Worm (Caenorhabditis elegans) whole organism, L1 larva: ENCODE results near the gene F07H5.13.
A peak's percentile ranks its signal among the peaks of the same experiment; 100 is the strongest.

ENCODE experiments used
- C04F5.9 ChIP-seq: sonication (generic microtip); optimal IDR thresholded peaks from 2 replicates; lab custom pipeline; 2016; ENCODE audit warnings: missing genetic modification characterization, missing compliant biosample characterization
- C34B4.2 ChIP-seq: sonication (generic microtip); optimal IDR thresholded peaks from 2 replicates; lab custom pipeline; 2017; ENCODE audit warnings: mild to moderate bottlenecking, missing genetic modification characterization, missing compliant biosample characterization
- Y116A8C.19 ChIP-seq: sonication (generic microtip); optimal IDR thresholded peaks from 2 replicates; lab custom pipeline; 2016; ENCODE audit warnings: missing compliant biosample characterization, missing genetic modification characterization, borderline replicate concordance
- aha-1 ChIP-seq: fragments of 150-350 bp; optimal IDR thresholded peaks from 2 replicates; lab custom pipeline; 2014; ENCODE audit warnings: missing biosample characterization, missing genetic modification characterization
- aly-2 ChIP-seq: fragments of 150-350 bp; optimal IDR thresholded peaks from 2 replicates; lab custom pipeline; 2014; ENCODE audit warnings: missing biosample characterization, missing genetic modification characterization
- ama-1 ChIP-seq: fragments of 150-350 bp; optimal IDR thresholded peaks from 2 replicates; lab custom pipeline; 2014
- ceh-63 ChIP-seq: fragments of 200-800 bp; sonication (Bioruptor generic); optimal IDR thresholded peaks from 2 replicates; lab custom pipeline; 2018; ENCODE audit warnings: mild to moderate bottlenecking, missing genetic modification characterization, missing compliant biosample characterization
- ceh-8 ChIP-seq: fragments of 200-800 bp; sonication (Bioruptor generic); optimal IDR thresholded peaks from 2 replicates; lab custom pipeline; 2018; ENCODE audit warnings: mild to moderate bottlenecking, missing genetic modification characterization, moderate library complexity, missing compliant biosample characterization
- ceh-82 ChIP-seq, 3 experiments: fragments of 150-350 bp in 1 of 3; sonication (generic microtip) in 2 of 3; optimal IDR thresholded peaks; 2 replicates each; lab custom pipeline; 2014 to 2017; ENCODE audit warnings: missing biosample characterization in 3 of 3, missing genetic modification characterization in 3 of 3
- ceh-88 ChIP-seq: fragments of 200-800 bp; sonication (Bioruptor generic); IDR thresholded peaks from 2 replicates; pipeline ENCODE4 v1.3.6; 2022; ENCODE audit warnings: missing genetic modification characterization, missing compliant biosample characterization
- dpl-1 ChIP-seq, 3 experiments: fragments of 150-350 bp in 2 of 3; sonication (generic microtip) in 1 of 3; optimal IDR thresholded peaks; 2 replicates each; lab custom pipeline; 2014 to 2017; ENCODE audit warnings: missing biosample characterization in 3 of 3, missing genetic modification characterization in 3 of 3, missing genetic modification reagents in 3 of 3
- dsc-1 ChIP-seq: sonication (generic microtip); optimal IDR thresholded peaks from 2 replicates; lab custom pipeline; 2016; ENCODE audit warnings: mild to moderate bottlenecking, missing genetic modification characterization, missing compliant biosample characterization
- efl-1 ChIP-seq, 4 experiments: fragments of 150-350 bp; optimal IDR thresholded peaks in 3 of 4; peaks in 1 of 4; 1 replicate in 1 of 4; 2 replicates in 3 of 4; lab custom pipeline; 2014; ENCODE audit warnings: missing biosample characterization in 2 of 4, missing genetic modification characterization in 2 of 4, missing genetic modification reagents in 2 of 4
- efl-3 ChIP-seq: fragments of 200-800 bp; sonication (Bioruptor generic); optimal IDR thresholded peaks from 2 replicates; lab custom pipeline; 2018; ENCODE audit warnings: mild to moderate bottlenecking, missing genetic modification characterization, missing compliant biosample characterization
- egl-27 ChIP-seq, 2 experiments: fragments of 150-350 bp in 1 of 2; sonication (generic microtip); optimal IDR thresholded peaks; 3 replicates each; lab custom pipeline; 2017 to 2018; ENCODE audit warnings: missing biosample characterization in 2 of 2, missing genetic modification characterization in 2 of 2, missing genetic modification reagents in 2 of 2
- elt-3 ChIP-seq, 6 experiments: fragments of 150-350 bp in 1 of 6; sonication (generic microtip); optimal IDR thresholded peaks; 2 replicates each; lab custom pipeline; 2017 to 2018; ENCODE audit warnings: missing biosample characterization in 6 of 6, missing genetic modification characterization in 6 of 6, inconsistent platforms in 1 of 6
- fkh-10 ChIP-seq: sonication (generic microtip); optimal IDR thresholded peaks from 2 replicates; lab custom pipeline; 2017; ENCODE audit warnings: missing biosample characterization, missing genetic modification reagents, missing genetic modification characterization
- fkh-8 ChIP-seq: sonication (generic microtip); optimal IDR thresholded peaks from 2 replicates; lab custom pipeline; 2016; ENCODE audit warnings: mild to moderate bottlenecking, missing genetic modification characterization, missing compliant biosample characterization
- grh-1 ChIP-seq: fragments of 200-800 bp; sonication (Bioruptor generic); IDR thresholded peaks from 2 replicates; pipeline ENCODE4 v1.3.6; 2022; ENCODE audit warnings: missing genetic modification reagents, missing genetic modification characterization, missing compliant biosample characterization
- hlh-4 ChIP-seq: sonication (generic microtip); optimal IDR thresholded peaks from 2 replicates; lab custom pipeline; 2016; ENCODE audit warnings: mild to moderate bottlenecking, missing genetic modification characterization, missing compliant biosample characterization
- hpl-2 ChIP-seq: fragments of 150-350 bp; optimal IDR thresholded peaks from 2 replicates; lab custom pipeline; 2014; ENCODE audit warnings: missing biosample characterization, missing genetic modification reagents, missing genetic modification characterization
- irx-1 ChIP-seq: sonication (generic microtip); optimal IDR thresholded peaks from 2 replicates; lab custom pipeline; 2016; ENCODE audit warnings: missing genetic modification characterization, missing compliant biosample characterization
- jun-1 ChIP-seq: fragments of 150-350 bp; optimal IDR thresholded peaks from 2 replicates; lab custom pipeline; 2014; ENCODE audit warnings: missing biosample characterization, missing genetic modification reagents, missing genetic modification characterization
- lin-14 ChIP-seq: fragments of 200-800 bp; sonication (Bioruptor generic); optimal IDR thresholded peaks from 2 replicates; lab custom pipeline; 2018; ENCODE audit warnings: mild to moderate bottlenecking, missing genetic modification characterization, moderate library complexity, missing compliant biosample characterization
- lin-15B ChIP-seq: fragments of 150-350 bp; sonication (generic microtip); optimal IDR thresholded peaks from 3 replicates; lab custom pipeline; 2014; ENCODE audit warnings: missing biosample characterization, missing genetic modification characterization
- lin-39 ChIP-seq: fragments of 150-350 bp; optimal IDR thresholded peaks from 2 replicates; lab custom pipeline; 2014; ENCODE audit warnings: missing biosample characterization, missing genetic modification reagents, missing genetic modification characterization
- lsy-2 ChIP-seq, 2 experiments: fragments of 150-350 bp; optimal IDR thresholded peaks; 2 replicates each; lab custom pipeline; 2014; ENCODE audit warnings: missing biosample characterization in 2 of 2, missing genetic modification characterization in 2 of 2
- nhr-19 ChIP-seq: fragments of 200-800 bp; sonication (Bioruptor generic); conservative IDR thresholded peaks from 2 replicates; pipeline ENCODE4 v1.3.6; 2022; ENCODE audit warnings: missing genetic modification characterization, missing compliant biosample characterization
- nhr-237 ChIP-seq: fragments of 150-350 bp; optimal IDR thresholded peaks from 2 replicates; lab custom pipeline; 2014; ENCODE audit warnings: missing biosample characterization, missing genetic modification characterization
- nhr-76 ChIP-seq: sonication (generic microtip); optimal IDR thresholded peaks from 2 replicates; lab custom pipeline; 2017; ENCODE audit warnings: missing biosample characterization, missing genetic modification characterization
- nhr-77 ChIP-seq: fragments of 150-350 bp; optimal IDR thresholded peaks from 2 replicates; lab custom pipeline; 2014; ENCODE audit warnings: missing biosample characterization, missing genetic modification characterization
- nhr-84 ChIP-seq: sonication (generic microtip); optimal IDR thresholded peaks from 2 replicates; lab custom pipeline; 2017; ENCODE audit warnings: missing biosample characterization, missing genetic modification characterization
- nhr-90 ChIP-seq: sonication (generic microtip); optimal IDR thresholded peaks from 2 replicates; lab custom pipeline; 2016; ENCODE audit warnings: mild to moderate bottlenecking, missing genetic modification characterization, missing compliant biosample characterization; ENCODE audit not compliant: poor library complexity
- pag-3 ChIP-seq: sonication (generic microtip); optimal IDR thresholded peaks from 2 replicates; lab custom pipeline; 2017; ENCODE audit warnings: missing genetic modification characterization, mild to moderate bottlenecking, missing compliant biosample characterization, antibody characterized with exemption, borderline replicate concordance; ENCODE audit not compliant: insufficient read depth
- pax-3 ChIP-seq: fragments of 200-800 bp; sonication (Bioruptor generic); optimal IDR thresholded peaks from 2 replicates; lab custom pipeline; 2018; ENCODE audit warnings: mild to moderate bottlenecking, missing genetic modification characterization, moderate library complexity, missing compliant biosample characterization
- rnt-1 ChIP-seq: sonication (generic microtip); optimal IDR thresholded peaks from 2 replicates; lab custom pipeline; 2016; ENCODE audit warnings: mild to moderate bottlenecking, missing genetic modification characterization, moderate library complexity, missing compliant biosample characterization
- skn-1 ChIP-seq: fragments of 150-350 bp; optimal IDR thresholded peaks from 2 replicates; lab custom pipeline; 2014; ENCODE audit warnings: missing biosample characterization, missing genetic modification characterization
- snpc-4 ChIP-seq: fragments of 150-350 bp; optimal IDR thresholded peaks from 2 replicates; lab custom pipeline; 2014; ENCODE audit warnings: missing biosample characterization, missing genetic modification characterization
- sox-4 ChIP-seq: sonication (generic microtip); optimal IDR thresholded peaks from 2 replicates; lab custom pipeline; 2016; ENCODE audit warnings: missing genetic modification characterization, missing compliant biosample characterization
- sptf-1 ChIP-seq: fragments of 150-350 bp; optimal IDR thresholded peaks from 2 replicates; lab custom pipeline; 2014; ENCODE audit warnings: missing biosample characterization, missing genetic modification characterization
- sup-37 ChIP-seq: fragments of 200-800 bp; sonication (Bioruptor generic); optimal IDR thresholded peaks from 2 replicates; lab custom pipeline; 2018; ENCODE audit warnings: mild to moderate bottlenecking, missing genetic modification characterization, missing compliant biosample characterization
- tbx-2 ChIP-seq: sonication (generic microtip); optimal IDR thresholded peaks from 2 replicates; lab custom pipeline; 2016; ENCODE audit warnings: missing genetic modification characterization, missing compliant biosample characterization
- tlp-1 ChIP-seq: fragments of 150-350 bp; optimal IDR thresholded peaks from 2 replicates; lab custom pipeline; 2014; ENCODE audit warnings: missing biosample characterization, missing genetic modification characterization
- unc-130 ChIP-seq: fragments of 150-350 bp; optimal IDR thresholded peaks from 2 replicates; lab custom pipeline; 2017; ENCODE audit warnings: missing biosample characterization, missing genetic modification characterization, inconsistent platforms
- unc-30 ChIP-seq: sonication (generic microtip); optimal IDR thresholded peaks from 2 replicates; lab custom pipeline; 2017; ENCODE audit warnings: missing biosample characterization, missing genetic modification characterization
- unc-62 ChIP-seq: fragments of 150-350 bp; optimal IDR thresholded peaks from 2 replicates; lab custom pipeline; 2014; ENCODE audit warnings: missing biosample characterization, missing genetic modification reagents, missing genetic modification characterization
- unc-86 ChIP-seq: sonication (generic microtip); optimal IDR thresholded peaks from 2 replicates; lab custom pipeline; 2016; ENCODE audit warnings: missing genetic modification characterization, missing compliant biosample characterization
- unc-98 ChIP-seq: fragments of 200-800 bp; sonication (Bioruptor generic); IDR thresholded peaks from 2 replicates; pipeline ENCODE4 v1.3.6; 2022; ENCODE audit warnings: missing genetic modification characterization, missing compliant biosample characterization
- vab-15 ChIP-seq: sonication (generic microtip); optimal IDR thresholded peaks from 2 replicates; lab custom pipeline; 2017; ENCODE audit warnings: missing genotype, mild to moderate bottlenecking, missing genetic modification characterization, missing compliant biosample characterization
- zag-1 ChIP-seq: fragments of 150-350 bp; optimal IDR thresholded peaks from 2 replicates; lab custom pipeline; 2014; ENCODE audit warnings: missing biosample characterization, missing genetic modification characterization
- ztf-11 ChIP-seq, 2 experiments: sonication (generic microtip); optimal IDR thresholded peaks; 2 replicates each; lab custom pipeline; 2016 to 2017; ENCODE audit warnings: missing genetic modification characterization in 2 of 2, missing biosample characterization in 1 of 2, missing compliant biosample characterization in 1 of 2

Gene F07H5.13

DNA sequence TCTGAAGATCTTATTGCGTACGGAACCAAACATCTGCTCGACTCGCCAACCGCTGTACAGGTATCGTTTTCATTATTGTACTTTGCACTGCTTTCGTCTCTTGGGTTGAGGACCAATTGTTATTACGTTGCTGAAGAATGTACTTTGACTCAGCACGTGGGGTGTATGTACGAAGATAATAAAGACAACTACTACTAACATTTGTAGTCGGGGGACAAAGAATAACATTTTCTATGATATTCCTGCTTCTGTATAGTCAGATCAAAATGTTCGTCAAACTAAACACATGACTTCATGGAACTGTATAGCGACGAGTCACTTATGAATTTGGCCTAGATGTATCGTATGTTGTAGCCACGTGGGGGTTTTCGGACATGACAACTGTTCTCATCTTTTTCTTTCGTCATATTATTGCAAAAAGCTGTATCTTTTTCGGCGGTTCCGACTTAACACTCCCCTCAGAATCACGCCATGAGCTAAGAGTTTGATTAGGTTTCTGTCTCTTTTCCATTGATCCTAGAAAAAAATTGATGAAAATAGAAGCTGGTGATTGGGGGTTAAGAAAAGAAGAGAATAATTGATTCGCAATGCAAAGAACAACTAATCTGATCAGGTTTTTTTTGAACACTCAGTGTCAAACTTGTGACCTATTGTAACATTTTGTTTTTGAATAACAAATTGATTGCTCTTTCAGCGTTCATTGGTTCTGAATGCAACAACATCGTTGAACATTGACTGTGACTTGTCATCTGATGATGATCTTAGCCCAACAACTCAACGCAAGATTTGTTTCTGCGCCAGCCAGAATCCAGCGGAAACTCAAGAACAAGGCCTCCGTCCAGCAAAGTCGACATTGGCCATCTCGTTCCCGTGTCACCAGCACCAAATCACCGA, 45.6 kb upstream of the F07H5.13 start (continued):
- TF ChIP-seq lin-39 (tag; lab: Kevin White, UChicago) (no peak), unc-62 (no peak), C04F5.9 (tag; lab: Kevin White, UChicago) (no peak), nhr-90 (tag; lab: Kevin White, UChicago) (peak; percentile 35), jun-1 (no peak), lin-14 (GFP tag; lab: Kevin White, UChicago) (peak; percentile 36), dpl-1 (GFP tag; optimal IDR thresholded peaks at IDR 0.05; lab: Kevin White, UChicago) (no peak), grh-1 (GFP tag; lab: Robert Waterston, UW) (0 out of 2 replicates have a peak, but pooled peaks have one; percentile 24), irx-1 (tag; lab: Kevin White, UChicago) (no peak), vab-15 (tag; lab: Kevin White, UChicago) (no peak), lsy-2 (tag; optimal IDR thresholded peaks at IDR 0.05; lab: Kevin White, UChicago) (peak in 1 of 2 experiments; percentile 47), ceh-8 (GFP tag; lab: Kevin White, UChicago) (no peak), ztf-11 (tag; optimal IDR thresholded peaks at IDR 0.05; lab: Kevin White, UChicago) (no peak), hpl-2 (GFP tag; lab: Kevin White, UChicago) (no peak), ceh-88 (no peak), tbx-2 (no peak), aha-1 (no peak), unc-130 (tag; lab: Kevin White, UChicago) (peak; percentile 52), ceh-63 (GFP tag; lab: Kevin White, UChicago) (no peak), rnt-1 (tag; lab: Kevin White, UChicago) (peak; percentile 50), unc-86 (tag; lab: Kevin White, UChicago) (no peak), nhr-237 (tag; lab: Kevin White, UChicago) (no peak), aly-2 (tag; lab: Kevin White, UChicago) (peak; percentile 31), sptf-1 (tag; lab: Kevin White, UChicago) (no peak), pax-3 (tag; lab: Kevin White, UChicago) (no peak), unc-98 (GFP tag; lab: Robert Waterston, UW) (no peak), nhr-19 (GFP tag; lab: Robert Waterston, UW) (peak; percentile 90), nhr-84 (tag; lab: Kevin White, UChicago) (no peak), pag-3 (tag; lab: Kevin White, UChicago) (no peak), efl-3 (no peak), tlp-1 (tag; lab: Kevin White, UChicago) (no peak), ama-1 (no peak), nhr-77 (tag; lab: Kevin White, UChicago) (no peak), nhr-76 (tag; lab: Kevin White, UChicago) (no peak), C34B4.2 (no peak), zag-1 (tag; lab: Kevin White, UChicago) (no peak), fkh-8 (tag; lab: Kevin White, UChicago) (no peak), elt-3 (tag; optimal IDR thresholded peaks at IDR 0.05; lab: Kevin White, UChicago) (peak in 1 of 6 experiments; percentile 59), unc-30 (no peak), sup-37 (GFP tag; lab: Kevin White, UChicago) (no peak), lin-15B (tag; lab: Kevin White, UChicago) (no peak), egl-27 (tag; optimal IDR thresholded peaks at IDR 0.05; lab: Kevin White, UChicago) (no peak), Y116A8C.19 (tag; lab: Kevin White, UChicago) (no peak), sox-4 (tag; lab: Kevin White, UChicago) (no peak), efl-1 (optimal IDR thresholded peaks at IDR 0.05; lab: Kevin White, UChicago) (no peak), efl-1 (GFP tag; optimal IDR thresholded peaks at IDR 0.05 in 1 of 2; lab: Kevin White, UChicago) (peak in 1 of 2 experiments; percentile 91), fkh-10 (GFP tag; lab: Kevin White, UChicago) (no peak), snpc-4 (tag; lab: Kevin White, UChicago) (no peak), dsc-1 (no peak), ceh-82 (tag; optimal IDR thresholded peaks at IDR 0.05; lab: Kevin White, UChicago) (no peak), skn-1 (tag; lab: Kevin White, UChicago) (no peak), hlh-4 (no peak)
